Worm (Caenorhabditis elegans) whole organism, late embryonic: ENCODE results near the gene Y37E11AM.3.

Experiments used
- F13H6.1 ChIP-seq: sonication (generic microtip); optimal IDR thresholded peaks from 2 replicates; lab custom pipeline; 2016; ENCODE audit warnings: missing genetic modification characterization, missing compliant biosample characterization
- Y22D7AL.16 ChIP-seq: sonication (generic microtip); optimal IDR thresholded peaks from 2 replicates; lab custom pipeline; 2016; ENCODE audit warnings: missing genetic modification characterization, missing compliant biosample characterization
- ceh-48 ChIP-seq: sonication (generic microtip); optimal IDR thresholded peaks from 2 replicates; lab custom pipeline; 2016; ENCODE audit warnings: missing genetic modification characterization, inconsistent platforms, missing compliant biosample characterization
- elt-2 ChIP-seq: sonication (generic microtip); optimal IDR thresholded peaks from 2 replicates; lab custom pipeline; 2016; ENCODE audit warnings: missing genetic modification reagents, missing genetic modification characterization, missing compliant biosample characterization
- fkh-6 ChIP-seq: sonication (generic microtip); optimal IDR thresholded peaks from 2 replicates; lab custom pipeline; 2016; ENCODE audit warnings: missing genetic modification characterization, missing compliant biosample characterization
- pha-4 ChIP-seq: fragments of 150-350 bp; optimal IDR thresholded peaks from 2 replicates; lab custom pipeline; 2018; ENCODE audit warnings: missing biosample characterization, missing genetic modification reagents, missing genetic modification characterization
- syd-9 ChIP-seq: sonication (generic microtip); optimal IDR thresholded peaks from 2 replicates; lab custom pipeline; 2016; ENCODE audit warnings: mild to moderate bottlenecking, missing genetic modification characterization, moderate library complexity, missing compliant biosample characterization
- tbx-2 ChIP-seq: sonication (generic microtip); optimal IDR thresholded peaks from 2 replicates; lab custom pipeline; 2016; ENCODE audit warnings: missing genetic modification characterization, missing compliant biosample characterization

DNA sequence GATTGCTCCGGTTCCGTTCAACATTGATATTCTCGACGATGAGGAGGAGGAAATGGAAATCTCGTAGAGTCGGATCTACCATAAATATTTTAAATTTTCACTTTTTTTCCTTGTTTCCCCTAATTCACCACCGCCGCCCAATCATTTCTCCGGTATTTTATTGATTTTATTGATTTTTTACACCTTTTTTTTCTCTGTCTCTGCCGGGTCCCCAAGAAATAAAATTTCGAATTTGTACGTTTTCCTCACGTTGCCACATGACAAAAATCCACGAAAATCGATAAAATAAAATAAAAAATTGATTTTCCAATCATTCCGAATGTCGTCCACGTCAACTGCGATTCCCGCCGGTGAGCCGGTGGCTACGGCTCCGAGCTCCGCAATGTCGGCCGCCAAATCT, 20.8 kb downstream of the Y37E11AM.3 start, which contains the start of gene Y37E11AL.2:
- no peak for TF ChIP-seq ceh-48
- TF ChIP-seq pha-4 (tag; lab: Kevin White, UChicago): no peak
- no peak for TF ChIP-seq fkh-6 (tag; lab: Kevin White, UChicago)
- TF ChIP-seq F13H6.1: no peak
- no peak for TF ChIP-seq elt-2 (tag; lab: Kevin White, UChicago)
- no peak for TF ChIP-seq syd-9 (tag; lab: Kevin White, UChicago)
- no peak for TF ChIP-seq Y22D7AL.16 (tag; lab: Kevin White, UChicago)
- no peak for TF ChIP-seq tbx-2 (tag; lab: Kevin White, UChicago)
